Fruit fly (Drosophila melanogaster) whole organism, wandering third instar larva: ENCODE data around the gene CG12984.

Source experiments
- Abd-B ChIP-seq: fragments of >200 bp; optimal IDR thresholded peaks from 2 replicates; lab custom pipeline; 2017; ENCODE audit warnings: missing biosample characterization, missing genetic modification characterization
- CG32264 ChIP-seq: fragments of 200-800 bp; sonication (Bioruptor generic); optimal IDR thresholded peaks from 2 replicates; lab custom pipeline; 2016; ENCODE audit warnings: missing biosample characterization, missing genetic modification characterization
- CG9705 ChIP-seq: fragments of 200-800 bp; sonication (Bioruptor generic); optimal IDR thresholded peaks from 2 replicates; lab custom pipeline; 2018; ENCODE audit warnings: missing biosample characterization, mild to moderate bottlenecking, missing genetic modification characterization
- CrebA ChIP-seq: fragments of 200-800 bp; sonication (Bioruptor generic); optimal IDR thresholded peaks from 2 replicates; lab custom pipeline; 2016; ENCODE audit warnings: missing biosample characterization, mild to moderate bottlenecking, missing genetic modification characterization, borderline replicate concordance
- Dfd ChIP-seq: fragments of >200 bp; optimal IDR thresholded peaks from 2 replicates; lab custom pipeline; 2017; ENCODE audit warnings: missing biosample characterization, missing genetic modification characterization
- Dif ChIP-seq: fragments of 200-275, 200-300 bp; sonication (Bioruptor generic); optimal IDR thresholded peaks from 2 replicates; lab custom pipeline; 2018; ENCODE audit warnings: missing biosample characterization, missing genetic modification characterization; ENCODE audit not compliant: partially characterized antibody
- GATAd ChIP-seq: sonication (Bioruptor generic); optimal IDR thresholded peaks from 2 replicates; lab custom pipeline; 2016; ENCODE audit warnings: missing biosample characterization, missing genetic modification characterization
- HLH106 ChIP-seq: fragments of 200-800 bp; optimal IDR thresholded peaks from 3 replicates; lab custom pipeline; 2019; ENCODE audit warnings: missing biosample characterization, mild to moderate bottlenecking, missing genetic modification characterization, moderate library complexity
- Hnf4 ChIP-seq: fragments of 200-800 bp; sonication (Bioruptor generic); optimal IDR thresholded peaks from 2 replicates; lab custom pipeline; 2016; ENCODE audit warnings: missing biosample characterization, mild to moderate bottlenecking, missing genetic modification characterization
- Hr78 ChIP-seq: fragments of >200 bp; optimal IDR thresholded peaks from 2 replicates; lab custom pipeline; 2017; ENCODE audit warnings: missing biosample characterization, missing genetic modification characterization
- Hr83 ChIP-seq: fragments of 200-300 bp; sonication (Bioruptor generic); optimal IDR thresholded peaks from 2 replicates; lab custom pipeline; 2016; ENCODE audit warnings: missing biosample characterization, mild to moderate bottlenecking, missing genetic modification characterization, moderate library complexity; ENCODE audit not compliant: poor library complexity, severe bottlenecking
- Jra ChIP-seq: sonication (Bioruptor generic); optimal IDR thresholded peaks from 2 replicates; lab custom pipeline; 2016; ENCODE audit warnings: missing biosample characterization, missing genetic modification characterization
- Mio ChIP-seq: sonication (Bioruptor generic); optimal IDR thresholded peaks from 2 replicates; lab custom pipeline; 2016; ENCODE audit warnings: missing biosample characterization, missing genetic modification characterization
- Myc ChIP-seq: fragments of >200 bp; optimal IDR thresholded peaks from 2 replicates; lab custom pipeline; 2017
- N ChIP-seq: fragments of >200 bp; optimal IDR thresholded peaks from 2 replicates; lab custom pipeline; 2018; ENCODE audit warnings: missing biosample characterization, missing external identifiers, missing genetic modification characterization
- OdsH ChIP-seq: fragments of 200-800 bp; sonication (Bioruptor generic); optimal IDR thresholded peaks from 2 replicates; lab custom pipeline; 2016; ENCODE audit warnings: missing biosample characterization, mild to moderate bottlenecking, missing genetic modification characterization
- Rel ChIP-seq, 2 experiments: fragments of 200-800 bp; sonication (Bioruptor generic) in 1 of 2; optimal IDR thresholded peaks; 2 replicates in 1 of 2; 3 replicates in 1 of 2; lab custom pipeline; 2016 to 2019; ENCODE audit warnings: mild to moderate bottlenecking in 2 of 2, missing biosample characterization in 2 of 2, missing genetic modification characterization in 2 of 2, moderate library complexity in 1 of 2
- Sp1 ChIP-seq: fragments of 200-800 bp; sonication (Bioruptor generic); optimal IDR thresholded peaks from 3 replicates; lab custom pipeline; 2019; ENCODE audit warnings: missing biosample characterization, mild to moderate bottlenecking, missing genetic modification characterization, moderate library complexity
- Vsx2 ChIP-seq: fragments of 200-300, 225-300 bp; sonication (Bioruptor generic); optimal IDR thresholded peaks from 2 replicates; lab custom pipeline; 2018; ENCODE audit warnings: missing biosample characterization, missing genetic modification characterization; ENCODE audit not compliant: partially characterized antibody
- br ChIP-seq: fragments of 200-800 bp; sonication (Bioruptor generic); optimal IDR thresholded peaks from 2 replicates; lab custom pipeline; 2016; ENCODE audit warnings: missing biosample characterization, missing genetic modification characterization
- brk ChIP-seq: fragments of 200-800 bp; sonication (Bioruptor generic); optimal IDR thresholded peaks from 2 replicates; lab custom pipeline; 2016; ENCODE audit warnings: missing biosample characterization, mild to moderate bottlenecking, missing genetic modification characterization
- dl ChIP-seq, 2 experiments: fragments of 175-275, 200-275 bp in 1 of 2; fragments of 200-275 bp in 1 of 2; sonication (Bioruptor generic); optimal IDR thresholded peaks; lab custom pipeline; 2018; ENCODE audit warnings: mild to moderate bottlenecking in 2 of 2, missing biosample characterization in 2 of 2, missing genetic modification characterization in 2 of 2, moderate library complexity in 2 of 2; ENCODE audit not compliant: partially characterized antibody in 2 of 2, insufficient read depth in 1 of 2
- dmrt93B ChIP-seq: fragments of 200-800 bp; sonication (Bioruptor generic); optimal IDR thresholded peaks from 2 replicates; lab custom pipeline; 2018; ENCODE audit warnings: missing biosample characterization, mild to moderate bottlenecking, missing genetic modification characterization
- dsf ChIP-seq: sonication (Bioruptor generic); optimal IDR thresholded peaks from 2 replicates; lab custom pipeline; 2016; ENCODE audit warnings: missing biosample characterization, missing genetic modification characterization, borderline replicate concordance
- ey ChIP-seq: fragments of 200-800 bp; sonication (Bioruptor generic); optimal IDR thresholded peaks from 2 replicates; lab custom pipeline; 2016; ENCODE audit warnings: missing biosample characterization, missing genetic modification characterization
- foxo ChIP-seq, 2 experiments: fragments of 200-800 bp; sonication (Bioruptor generic); optimal IDR thresholded peaks; 2 replicates in 1 of 2; 3 replicates in 1 of 2; lab custom pipeline; 2016 to 2017; ENCODE audit warnings: missing biosample characterization in 2 of 2, missing genetic modification characterization in 2 of 2
- fru ChIP-seq: fragments of 200-800 bp; sonication (Bioruptor generic); optimal IDR thresholded peaks from 3 replicates; lab custom pipeline; 2016; ENCODE audit warnings: missing biosample characterization, mild to moderate bottlenecking, missing genetic modification characterization
- h ChIP-seq: fragments of 200-800 bp; sonication (Bioruptor generic); optimal IDR thresholded peaks from 3 replicates; lab custom pipeline; 2016; ENCODE audit warnings: missing biosample characterization, mild to moderate bottlenecking, missing genetic modification characterization
- jim ChIP-seq: fragments of 175-275, 200-325 bp; sonication (Bioruptor generic); optimal IDR thresholded peaks from 2 replicates; lab custom pipeline; 2016; ENCODE audit warnings: missing biosample characterization, mild to moderate bottlenecking, missing genetic modification characterization
- lola ChIP-seq: fragments of >200 bp; optimal IDR thresholded peaks from 2 replicates; lab custom pipeline; 2017; ENCODE audit warnings: missing biosample characterization, missing genetic modification characterization
- pan ChIP-seq: fragments of >200 bp; optimal IDR thresholded peaks from 2 replicates; lab custom pipeline; 2017
- psq ChIP-seq: fragments of 200-800 bp; sonication (Bioruptor generic); optimal IDR thresholded peaks from 3 replicates; lab custom pipeline; 2017; ENCODE audit warnings: missing biosample characterization, mild to moderate bottlenecking, missing genetic modification characterization, moderate library complexity
- rgr ChIP-seq: fragments of 200-800 bp; sonication (Bioruptor generic); optimal IDR thresholded peaks from 3 replicates; lab custom pipeline; 2016; ENCODE audit warnings: missing biosample characterization, mild to moderate bottlenecking, missing genetic modification characterization
- sage ChIP-seq: fragments of 200-800 bp; sonication (Bioruptor generic); optimal IDR thresholded peaks from 2 replicates; lab custom pipeline; 2016; ENCODE audit warnings: missing biosample characterization, mild to moderate bottlenecking, missing genetic modification characterization
- sv ChIP-seq: fragments of 200-800 bp; sonication (Bioruptor generic); optimal IDR thresholded peaks from 3 replicates; lab custom pipeline; 2016; ENCODE audit warnings: missing biosample characterization, missing genetic modification characterization
- tai ChIP-seq: sonication (Bioruptor generic); optimal IDR thresholded peaks from 2 replicates; lab custom pipeline; 2016; ENCODE audit warnings: missing biosample characterization, missing genetic modification characterization
- usp ChIP-seq: fragments of >200 bp; optimal IDR thresholded peaks from 2 replicates; lab custom pipeline; 2017; ENCODE audit warnings: missing biosample characterization, missing genetic modification characterization
- woc ChIP-seq: sonication (Bioruptor generic); optimal IDR thresholded peaks from 2 replicates; lab custom pipeline; 2016; ENCODE audit warnings: missing biosample characterization, mild to moderate bottlenecking, missing genetic modification characterization

The CG12984 gene

dm6 chr3L:21011689-21012088 is 20.2 kb downstream of the CG12984 start:
- TF ChIP-seq brk (GFP tag; lab: Kevin White, UChicago) = peak; percentile 22
- TF ChIP-seq woc (GFP tag; lab: Kevin White, UChicago) = no peak
- no peak for TF ChIP-seq jim (GFP tag; lab: Kevin White, UChicago)
- TF ChIP-seq CG9705 (GFP tag; lab: Kevin White, UChicago) = no peak
- no peak for TF ChIP-seq Rel (GFP tag; optimal IDR thresholded peaks at IDR 0.05; lab: Kevin White, UChicago)
- peak; percentile 71 for TF ChIP-seq Rel (tag; optimal IDR thresholded peaks at IDR 0.05; lab: Kevin White, UChicago)
- no peak for TF ChIP-seq pan (lab: Kevin White, UChicago)
- no peak for TF ChIP-seq Hnf4 (GFP tag; lab: Kevin White, UChicago)
- TF ChIP-seq HLH106 (tag; lab: Kevin White, UChicago) = no peak
- peak; percentile 49 for TF ChIP-seq Jra
- no peak for TF ChIP-seq lola
- TF ChIP-seq br (GFP tag; lab: Kevin White, UChicago) = no peak
- peak; percentile 76 for TF ChIP-seq psq (GFP tag; lab: Kevin White, UChicago)
- peak; percentile 8 to 15 for TF ChIP-seq dl (GFP tag; optimal IDR thresholded peaks at IDR 0.05; lab: Kevin White, UChicago; ENCODE audit: insufficient read depth in 1 of 2, partially characterized antibody in 2 of 2)
- no peak for TF ChIP-seq dsf (GFP tag; lab: Kevin White, UChicago)
- TF ChIP-seq Myc (lab: Kevin White, UChicago) = no peak
- no peak for TF ChIP-seq OdsH (GFP tag; lab: Kevin White, UChicago)
- TF ChIP-seq sage (GFP tag; lab: Kevin White, UChicago) = peak; percentile 30
- no peak for TF ChIP-seq tai (GFP tag; lab: Kevin White, UChicago)
- no peak for TF ChIP-seq Dfd (GFP tag; lab: Kevin White, UChicago)
- TF ChIP-seq Sp1 (GFP tag; lab: Kevin White, UChicago) = no peak
- no peak for TF ChIP-seq usp
- no peak for TF ChIP-seq Hr78 (GFP tag; lab: Kevin White, UChicago)
- no peak for TF ChIP-seq ey (GFP tag; lab: Kevin White, UChicago)
- no peak for TF ChIP-seq foxo (GFP tag; optimal IDR thresholded peaks at IDR 0.05; lab: Kevin White, UChicago)
- no peak for TF ChIP-seq Abd-B (GFP tag; lab: Kevin White, UChicago)
- TF ChIP-seq rgr = no peak
- no peak for TF ChIP-seq CrebA (GFP tag; lab: Kevin White, UChicago)
- TF ChIP-seq N (GFP tag; lab: Kevin White, UChicago) = peak; percentile 17
- no peak for TF ChIP-seq GATAd (GFP tag; lab: Kevin White, UChicago)
- no peak for TF ChIP-seq Mio
- TF ChIP-seq fru (GFP tag; lab: Kevin White, UChicago) = no peak
- TF ChIP-seq sv (GFP tag; lab: Kevin White, UChicago) = no peak
- TF ChIP-seq Dif = peak; percentile 37
- TF ChIP-seq Hr83 (GFP tag; lab: Kevin White, UChicago) = no peak
- peak; percentile 37 for TF ChIP-seq h (GFP tag; lab: Kevin White, UChicago)
- no peak for TF ChIP-seq CG32264 (GFP tag; lab: Kevin White, UChicago)
- no peak for TF ChIP-seq Vsx2 (GFP tag; lab: Kevin White, UChicago)
- no peak for TF ChIP-seq dmrt93B (GFP tag; lab: Kevin White, UChicago)

dm6 chr3L:21013465-21013864 is 22.0 kb downstream of the CG12984 start:
- TF ChIP-seq Myc (lab: Kevin White, UChicago) (no peak), woc (GFP tag; lab: Kevin White, UChicago) (no peak), Hr78 (GFP tag; lab: Kevin White, UChicago) (no peak), br (GFP tag; lab: Kevin White, UChicago) (peak; percentile 24), dmrt93B (GFP tag; lab: Kevin White, UChicago) (no peak), Sp1 (GFP tag; lab: Kevin White, UChicago) (peak; percentile 56), HLH106 (tag; lab: Kevin White, UChicago) (no peak), N (GFP tag; lab: Kevin White, UChicago) (no peak), Hr83 (GFP tag; lab: Kevin White, UChicago) (no peak), Dfd (GFP tag; lab: Kevin White, UChicago) (no peak), h (GFP tag; lab: Kevin White, UChicago) (no peak), GATAd (GFP tag; lab: Kevin White, UChicago) (no peak), foxo (GFP tag; optimal IDR thresholded peaks at IDR 0.05; lab: Kevin White, UChicago) (no peak), psq (GFP tag; lab: Kevin White, UChicago) (peak; percentile 98), Hnf4 (GFP tag; lab: Kevin White, UChicago) (no peak), Vsx2 (GFP tag; lab: Kevin White, UChicago) (no peak), brk (GFP tag; lab: Kevin White, UChicago) (peak; percentile 11), Abd-B (GFP tag; lab: Kevin White, UChicago) (no peak), Dif (no peak), CG32264 (GFP tag; lab: Kevin White, UChicago) (no peak), dsf (GFP tag; lab: Kevin White, UChicago) (no peak), fru (GFP tag; lab: Kevin White, UChicago) (peak; percentile 64), pan (lab: Kevin White, UChicago) (no peak), sage (GFP tag; lab: Kevin White, UChicago) (peak; percentile 38), sv (GFP tag; lab: Kevin White, UChicago) (no peak), Jra (no peak), jim (GFP tag; lab: Kevin White, UChicago) (peak; percentile 28), dl (GFP tag; optimal IDR thresholded peaks at IDR 0.05; lab: Kevin White, UChicago; ENCODE audit: insufficient read depth in 1 of 2, partially characterized antibody in 2 of 2) (no peak), usp (no peak), tai (GFP tag; lab: Kevin White, UChicago) (no peak), Rel (GFP tag; optimal IDR thresholded peaks at IDR 0.05; lab: Kevin White, UChicago) (no peak), Rel (tag; optimal IDR thresholded peaks at IDR 0.05; lab: Kevin White, UChicago) (peak; percentile 66), lola (no peak), OdsH (GFP tag; lab: Kevin White, UChicago) (no peak), Mio (no peak), CG9705 (GFP tag; lab: Kevin White, UChicago) (no peak), ey (GFP tag; lab: Kevin White, UChicago) (no peak), rgr (no peak), CrebA (GFP tag; lab: Kevin White, UChicago) (no peak)
